Fruit fly (Drosophila melanogaster) whole organism, wandering third instar larva: Measurements from ENCODE around the gene CG3526.

ENCODE experiments used
- Abd-B ChIP-seq: fragments of >200 bp; optimal IDR thresholded peaks from 2 replicates; lab custom pipeline; 2017; ENCODE audit warnings: missing biosample characterization, missing genetic modification characterization
- CG32264 ChIP-seq: fragments of 200-800 bp; sonication (Bioruptor generic); optimal IDR thresholded peaks from 2 replicates; lab custom pipeline; 2016; ENCODE audit warnings: missing biosample characterization, missing genetic modification characterization
- CG9705 ChIP-seq: fragments of 200-800 bp; sonication (Bioruptor generic); optimal IDR thresholded peaks from 2 replicates; lab custom pipeline; 2018; ENCODE audit warnings: missing biosample characterization, mild to moderate bottlenecking, missing genetic modification characterization
- CrebA ChIP-seq: fragments of 200-800 bp; sonication (Bioruptor generic); optimal IDR thresholded peaks from 2 replicates; lab custom pipeline; 2016; ENCODE audit warnings: missing biosample characterization, mild to moderate bottlenecking, missing genetic modification characterization, borderline replicate concordance
- Dfd ChIP-seq: fragments of >200 bp; optimal IDR thresholded peaks from 2 replicates; lab custom pipeline; 2017; ENCODE audit warnings: missing biosample characterization, missing genetic modification characterization
- Dif ChIP-seq: fragments of 200-275, 200-300 bp; sonication (Bioruptor generic); optimal IDR thresholded peaks from 2 replicates; lab custom pipeline; 2018; ENCODE audit warnings: missing biosample characterization, missing genetic modification characterization; ENCODE audit not compliant: partially characterized antibody
- GATAd ChIP-seq: sonication (Bioruptor generic); optimal IDR thresholded peaks from 2 replicates; lab custom pipeline; 2016; ENCODE audit warnings: missing biosample characterization, missing genetic modification characterization
- HLH106 ChIP-seq: fragments of 200-800 bp; optimal IDR thresholded peaks from 3 replicates; lab custom pipeline; 2019; ENCODE audit warnings: missing biosample characterization, mild to moderate bottlenecking, missing genetic modification characterization, moderate library complexity
- Hr78 ChIP-seq: fragments of >200 bp; optimal IDR thresholded peaks from 2 replicates; lab custom pipeline; 2017; ENCODE audit warnings: missing biosample characterization, missing genetic modification characterization
- Hr83 ChIP-seq: fragments of 200-300 bp; sonication (Bioruptor generic); optimal IDR thresholded peaks from 2 replicates; lab custom pipeline; 2016; ENCODE audit warnings: missing biosample characterization, mild to moderate bottlenecking, missing genetic modification characterization, moderate library complexity; ENCODE audit not compliant: poor library complexity, severe bottlenecking
- Jra ChIP-seq: sonication (Bioruptor generic); optimal IDR thresholded peaks from 2 replicates; lab custom pipeline; 2016; ENCODE audit warnings: missing biosample characterization, missing genetic modification characterization
- Mio ChIP-seq: sonication (Bioruptor generic); optimal IDR thresholded peaks from 2 replicates; lab custom pipeline; 2016; ENCODE audit warnings: missing biosample characterization, missing genetic modification characterization
- Myc ChIP-seq: fragments of >200 bp; optimal IDR thresholded peaks from 2 replicates; lab custom pipeline; 2017
- N ChIP-seq: fragments of >200 bp; optimal IDR thresholded peaks from 2 replicates; lab custom pipeline; 2018; ENCODE audit warnings: missing biosample characterization, missing external identifiers, missing genetic modification characterization
- OdsH ChIP-seq: fragments of 200-800 bp; sonication (Bioruptor generic); optimal IDR thresholded peaks from 2 replicates; lab custom pipeline; 2016; ENCODE audit warnings: missing biosample characterization, mild to moderate bottlenecking, missing genetic modification characterization
- Sp1 ChIP-seq: fragments of 200-800 bp; sonication (Bioruptor generic); optimal IDR thresholded peaks from 3 replicates; lab custom pipeline; 2019; ENCODE audit warnings: missing biosample characterization, mild to moderate bottlenecking, missing genetic modification characterization, moderate library complexity
- Vsx2 ChIP-seq: fragments of 200-300, 225-300 bp; sonication (Bioruptor generic); optimal IDR thresholded peaks from 2 replicates; lab custom pipeline; 2018; ENCODE audit warnings: missing biosample characterization, missing genetic modification characterization; ENCODE audit not compliant: partially characterized antibody
- br ChIP-seq: fragments of 200-800 bp; sonication (Bioruptor generic); optimal IDR thresholded peaks from 2 replicates; lab custom pipeline; 2016; ENCODE audit warnings: missing biosample characterization, missing genetic modification characterization
- brk ChIP-seq: fragments of 200-800 bp; sonication (Bioruptor generic); optimal IDR thresholded peaks from 2 replicates; lab custom pipeline; 2016; ENCODE audit warnings: missing biosample characterization, mild to moderate bottlenecking, missing genetic modification characterization
- dl ChIP-seq, 2 experiments: fragments of 175-275, 200-275 bp in 1 of 2; fragments of 200-275 bp in 1 of 2; sonication (Bioruptor generic); optimal IDR thresholded peaks; lab custom pipeline; 2018; ENCODE audit warnings: mild to moderate bottlenecking in 2 of 2, missing biosample characterization in 2 of 2, missing genetic modification characterization in 2 of 2, moderate library complexity in 2 of 2; ENCODE audit not compliant: partially characterized antibody in 2 of 2, insufficient read depth in 1 of 2
- dmrt93B ChIP-seq: fragments of 200-800 bp; sonication (Bioruptor generic); optimal IDR thresholded peaks from 2 replicates; lab custom pipeline; 2018; ENCODE audit warnings: missing biosample characterization, mild to moderate bottlenecking, missing genetic modification characterization
- dsf ChIP-seq: sonication (Bioruptor generic); optimal IDR thresholded peaks from 2 replicates; lab custom pipeline; 2016; ENCODE audit warnings: missing biosample characterization, missing genetic modification characterization, borderline replicate concordance
- ey ChIP-seq: fragments of 200-800 bp; sonication (Bioruptor generic); optimal IDR thresholded peaks from 2 replicates; lab custom pipeline; 2016; ENCODE audit warnings: missing biosample characterization, missing genetic modification characterization
- foxo ChIP-seq, 2 experiments: fragments of 200-800 bp; sonication (Bioruptor generic); optimal IDR thresholded peaks; 2 replicates in 1 of 2; 3 replicates in 1 of 2; lab custom pipeline; 2016 to 2017; ENCODE audit warnings: missing biosample characterization in 2 of 2, missing genetic modification characterization in 2 of 2
- fru ChIP-seq: fragments of 200-800 bp; sonication (Bioruptor generic); optimal IDR thresholded peaks from 3 replicates; lab custom pipeline; 2016; ENCODE audit warnings: missing biosample characterization, mild to moderate bottlenecking, missing genetic modification characterization
- h ChIP-seq: fragments of 200-800 bp; sonication (Bioruptor generic); optimal IDR thresholded peaks from 3 replicates; lab custom pipeline; 2016; ENCODE audit warnings: missing biosample characterization, mild to moderate bottlenecking, missing genetic modification characterization
- jim ChIP-seq: fragments of 175-275, 200-325 bp; sonication (Bioruptor generic); optimal IDR thresholded peaks from 2 replicates; lab custom pipeline; 2016; ENCODE audit warnings: missing biosample characterization, mild to moderate bottlenecking, missing genetic modification characterization
- lola ChIP-seq: fragments of >200 bp; optimal IDR thresholded peaks from 2 replicates; lab custom pipeline; 2017; ENCODE audit warnings: missing biosample characterization, missing genetic modification characterization
- pan ChIP-seq: fragments of >200 bp; optimal IDR thresholded peaks from 2 replicates; lab custom pipeline; 2017
- psq ChIP-seq: fragments of 200-800 bp; sonication (Bioruptor generic); optimal IDR thresholded peaks from 3 replicates; lab custom pipeline; 2017; ENCODE audit warnings: missing biosample characterization, mild to moderate bottlenecking, missing genetic modification characterization, moderate library complexity
- rgr ChIP-seq: fragments of 200-800 bp; sonication (Bioruptor generic); optimal IDR thresholded peaks from 3 replicates; lab custom pipeline; 2016; ENCODE audit warnings: missing biosample characterization, mild to moderate bottlenecking, missing genetic modification characterization
- sage ChIP-seq: fragments of 200-800 bp; sonication (Bioruptor generic); optimal IDR thresholded peaks from 2 replicates; lab custom pipeline; 2016; ENCODE audit warnings: missing biosample characterization, mild to moderate bottlenecking, missing genetic modification characterization
- sv ChIP-seq: fragments of 200-800 bp; sonication (Bioruptor generic); optimal IDR thresholded peaks from 3 replicates; lab custom pipeline; 2016; ENCODE audit warnings: missing biosample characterization, missing genetic modification characterization
- tai ChIP-seq: sonication (Bioruptor generic); optimal IDR thresholded peaks from 2 replicates; lab custom pipeline; 2016; ENCODE audit warnings: missing biosample characterization, missing genetic modification characterization
- usp ChIP-seq: fragments of >200 bp; optimal IDR thresholded peaks from 2 replicates; lab custom pipeline; 2017; ENCODE audit warnings: missing biosample characterization, missing genetic modification characterization
- woc ChIP-seq: sonication (Bioruptor generic); optimal IDR thresholded peaks from 2 replicates; lab custom pipeline; 2016; ENCODE audit warnings: missing biosample characterization, mild to moderate bottlenecking, missing genetic modification characterization

CG3526 gene

dm6 chrX:2880660-2881059 is 9.9 kb upstream of the CG3526 start:
- TF ChIP-seq Sp1 (GFP tag; lab: Kevin White, UChicago) (no peak), Hr78 (GFP tag; lab: Kevin White, UChicago) (no peak), HLH106 (tag; lab: Kevin White, UChicago) (peak; percentile 24), psq (no peak), Abd-B (no peak), Jra (GFP tag; lab: Kevin White, UChicago) (no peak), rgr (peak; percentile 12), dmrt93B (GFP tag; lab: Kevin White, UChicago) (no peak), fru (GFP tag; lab: Kevin White, UChicago) (no peak), sage (no peak), Myc (lab: Kevin White, UChicago) (no peak), ey (GFP tag; lab: Kevin White, UChicago) (peak; percentile 10), Hr83 (GFP tag; lab: Kevin White, UChicago) (no peak), CG9705 (GFP tag; lab: Kevin White, UChicago) (no peak), foxo (GFP tag; optimal IDR thresholded peaks at IDR 0.05; lab: Kevin White, UChicago) (no peak), dl (GFP tag; optimal IDR thresholded peaks at IDR 0.05; lab: Kevin White, UChicago; ENCODE audit: insufficient read depth in 1 of 2, partially characterized antibody in 2 of 2) (no peak), sv (no peak), OdsH (GFP tag; lab: Kevin White, UChicago) (no peak), h (GFP tag; lab: Kevin White, UChicago) (peak; percentile 7), GATAd (GFP tag; lab: Kevin White, UChicago) (no peak), N (no peak), usp (GFP tag; lab: Kevin White, UChicago) (no peak), tai (GFP tag; lab: Kevin White, UChicago) (no peak), Vsx2 (GFP tag; lab: Kevin White, UChicago) (no peak)
- TF ChIP-seq, all 38 proteins: peak for 4

- TF ChIP-seq brk (GFP tag; lab: Kevin White, UChicago) (no peak), Dfd (peak; percentile 12)
Observed at dm6 chrX:2882516-2882915, 8.1 kb upstream of the CG3526 start.

dm6 chrX:2883561-2883960 is 7.0 kb upstream of the CG3526 start, which contains the start of gene CG14418:
Gene CG14418, minus strand, starts transcription at chrX:2883661.
- no peak for TF ChIP-seq Dif (GFP tag; lab: Kevin White, UChicago)
- no peak for TF ChIP-seq usp (GFP tag; lab: Kevin White, UChicago)
- TF ChIP-seq sv = no peak
- no peak for TF ChIP-seq ey (GFP tag; lab: Kevin White, UChicago)
- TF ChIP-seq foxo (GFP tag; optimal IDR thresholded peaks at IDR 0.05; lab: Kevin White, UChicago) = no peak
- TF ChIP-seq Mio (GFP tag; lab: Kevin White, UChicago) = no peak
- no peak for TF ChIP-seq HLH106 (tag; lab: Kevin White, UChicago)
- TF ChIP-seq Hr78 (GFP tag; lab: Kevin White, UChicago) = no peak
- TF ChIP-seq fru (GFP tag; lab: Kevin White, UChicago) = no peak
- no peak for TF ChIP-seq tai (GFP tag; lab: Kevin White, UChicago)
- TF ChIP-seq brk (GFP tag; lab: Kevin White, UChicago) = no peak
- TF ChIP-seq Myc (lab: Kevin White, UChicago) = no peak
- TF ChIP-seq OdsH (GFP tag; lab: Kevin White, UChicago) = no peak
- no peak for TF ChIP-seq br
- TF ChIP-seq CG32264 (GFP tag; lab: Kevin White, UChicago) = no peak
- TF ChIP-seq pan = no peak
- no peak for TF ChIP-seq CrebA (GFP tag; lab: Kevin White, UChicago)
- TF ChIP-seq jim (GFP tag; lab: Kevin White, UChicago) = no peak
- no peak for TF ChIP-seq woc (GFP tag; lab: Kevin White, UChicago)

dm6 chrX:2885814-2886213 is 4.8 kb upstream of the CG3526 start, which contains the start of gene CG14419:
Gene CG14419, minus strand, starts transcription at chrX:2885914.
- TF ChIP-seq pan (no peak), ey (GFP tag; lab: Kevin White, UChicago) (no peak), Myc (lab: Kevin White, UChicago) (no peak), jim (GFP tag; lab: Kevin White, UChicago) (no peak), psq (no peak), Vsx2 (GFP tag; lab: Kevin White, UChicago) (no peak), rgr (no peak), N (no peak), Jra (GFP tag; lab: Kevin White, UChicago) (no peak), Hr78 (GFP tag; lab: Kevin White, UChicago) (no peak), Hr83 (GFP tag; lab: Kevin White, UChicago) (no peak), lola (no peak), OdsH (GFP tag; lab: Kevin White, UChicago) (no peak), h (GFP tag; lab: Kevin White, UChicago) (no peak), dsf (GFP tag; lab: Kevin White, UChicago) (no peak), foxo (GFP tag; optimal IDR thresholded peaks at IDR 0.05; lab: Kevin White, UChicago) (no peak)
